Worm (Caenorhabditis elegans): Measurements from ENCODE around the gene let-19.

let-19 gene

ce11 chrII:8789828-8790558 is 19.2 kb downstream of the let-19 start, which contains the start of gene F07H5.13:
TSS of gene F07H5.13 (plus strand) at chrII:8790557.
- TF ChIP-seq lim-6 (tag; optimal IDR thresholded peaks at IDR 0.05): no peak
- no peak for TF ChIP-seq F13H6.1 (tag; optimal IDR thresholded peaks at IDR 0.05)
- no peak for TF ChIP-seq dmd-4 (tag; optimal IDR thresholded peaks at IDR 0.05; ENCODE audit: borderline replicate concordance)
- TF ChIP-seq ztf-16 (tag; optimal IDR thresholded peaks at IDR 0.05): no peak
- peak; percentile 31 for TF ChIP-seq elt-2 (tag; optimal IDR thresholded peaks at IDR 0.05)
- no peak for TF ChIP-seq ceh-34 (tag; optimal IDR thresholded peaks at IDR 0.05)
- no peak for TF ChIP-seq syd-9 (tag; optimal IDR thresholded peaks at IDR 0.05)
- no peak for TF ChIP-seq C08G9.2 (tag; optimal IDR thresholded peaks at IDR 0.05)
- no peak for TF ChIP-seq zip-5 (tag; optimal IDR thresholded peaks at IDR 0.05)
- TF ChIP-seq ceh-24 (tag; optimal IDR thresholded peaks at IDR 0.05): no peak
- TF ChIP-seq hlh-30 (tag; optimal IDR thresholded peaks at IDR 0.05; ENCODE audit: insufficient read depth): no peak
- TF ChIP-seq sox-2 (GFP tag; IDR thresholded peaks at IDR 0.05): no peak
- TF ChIP-seq K09A11.1 (tag; optimal IDR thresholded peaks at IDR 0.05; ENCODE audit: insufficient read depth): no peak
- peak; percentile 75 for TF ChIP-seq ama-1 (optimal IDR thresholded peaks at IDR 0.05)
- TF ChIP-seq ceh-45 (GFP tag; IDR thresholded peaks at IDR 0.05): 0 out of 2 replicates have a peak, but pooled peaks have one; percentile 12

ce11 chrII:8792640-8793039 is 21.9 kb downstream of the let-19 start, which contains the start of gene idpa-2:
TSS of gene idpa-2 (minus strand) at chrII:8792740.
- TF ChIP-seq mec-3 (tag; optimal IDR thresholded peaks at IDR 0.05; ENCODE audit: borderline replicate concordance): no peak
- TF ChIP-seq fax-1 (tag; optimal IDR thresholded peaks at IDR 0.05): no peak
- TF ChIP-seq pat-9 (tag; optimal IDR thresholded peaks at IDR 0.05): no peak

- TF ChIP-seq eyg-1 (tag; optimal IDR thresholded peaks at IDR 0.05) (no peak), tbx-2 (tag; optimal IDR thresholded peaks at IDR 0.05) (no peak), ceh-24 (tag; optimal IDR thresholded peaks at IDR 0.05) (no peak), tbx-7 (tag; optimal IDR thresholded peaks at IDR 0.05) (no peak), lin-11 (tag; optimal IDR thresholded peaks at IDR 0.05) (no peak), dve-1 (tag; optimal IDR thresholded peaks at IDR 0.05) (no peak), hlh-6 (tag; optimal IDR thresholded peaks at IDR 0.05) (no peak), ceh-9 (tag; optimal IDR thresholded peaks at IDR 0.05) (no peak), nhr-232 (tag; optimal IDR thresholded peaks at IDR 0.05) (no peak), gmeb-2 (tag; optimal IDR thresholded peaks at IDR 0.05) (no peak), unc-3 (GFP tag; conservative IDR thresholded peaks at IDR 0.05) (no peak), unc-3 (tag; optimal IDR thresholded peaks at IDR 0.05) (no peak), pag-3 (tag; optimal IDR thresholded peaks at IDR 0.05; ENCODE audit: borderline replicate concordance) (no peak), fkh-6 (tag; optimal IDR thresholded peaks at IDR 0.05) (no peak), che-1 (tag; optimal IDR thresholded peaks at IDR 0.05) (no peak), rnt-1 (tag; optimal IDR thresholded peaks at IDR 0.05) (no peak), ceh-14 (tag; optimal IDR thresholded peaks at IDR 0.05) (no peak), syd-9 (tag; optimal IDR thresholded peaks at IDR 0.05) (no peak), unc-55 (GFP tag; optimal IDR thresholded peaks at IDR 0.05) (no peak)
Measured at ce11 chrII:8794072-8794471, 23.3 kb downstream of the let-19 start, which contains the start of gene F07H5.7. TSS of gene F07H5.7 (minus strand) at chrII:8794172.

- TF ChIP-seq C08G9.2 (tag; optimal IDR thresholded peaks at IDR 0.05): no peak
- no peak for TF ChIP-seq fkh-6 (tag; optimal IDR thresholded peaks at IDR 0.05)
- TF ChIP-seq pros-1 (tag; optimal IDR thresholded peaks at IDR 0.05): no peak
- no peak for TF ChIP-seq dmd-4 (tag; optimal IDR thresholded peaks at IDR 0.05; ENCODE audit: borderline replicate concordance)
- no peak for TF ChIP-seq unc-55 (GFP tag; optimal IDR thresholded peaks at IDR 0.05)
- TF ChIP-seq lin-11 (tag; optimal IDR thresholded peaks at IDR 0.05): no peak
- TF ChIP-seq F13H6.1 (tag; optimal IDR thresholded peaks at IDR 0.05): no peak
- TF ChIP-seq unc-42 (tag; optimal IDR thresholded peaks at IDR 0.05): no peak
- TF ChIP-seq hlh-13 (GFP tag; optimal IDR thresholded peaks at IDR 0.05): no peak
- no peak for TF ChIP-seq ceh-9 (tag; optimal IDR thresholded peaks at IDR 0.05)
- no peak for TF ChIP-seq nfya-1 (tag; optimal IDR thresholded peaks at IDR 0.05)
- no peak for TF ChIP-seq syd-9 (tag; optimal IDR thresholded peaks at IDR 0.05)
- no peak for TF ChIP-seq sdc-2 (tag; optimal IDR thresholded peaks at IDR 0.05)
- TF ChIP-seq fkh-10 (GFP tag; optimal IDR thresholded peaks at IDR 0.05): no peak
- no peak for TF ChIP-seq pax-1 (tag; optimal IDR thresholded peaks at IDR 0.05)
- TF ChIP-seq ttx-3 (tag; optimal IDR thresholded peaks at IDR 0.05): no peak
Measured at ce11 chrII:8795227-8795626, 24.5 kb downstream of the let-19 start.
